Fruit fly (Drosophila melanogaster) whole organism, wandering third instar larva: ENCODE data around the gene CG31792.

ENCODE experiments used
- Myc ChIP-seq: fragments of >200 bp; optimal IDR thresholded peaks from 2 replicates; lab custom pipeline; 2017
- h ChIP-seq: fragments of 200-800 bp; sonication (Bioruptor generic); optimal IDR thresholded peaks from 3 replicates; lab custom pipeline; 2016; ENCODE audit warnings: missing biosample characterization, mild to moderate bottlenecking, missing genetic modification characterization
- lola ChIP-seq: fragments of >200 bp; optimal IDR thresholded peaks from 2 replicates; lab custom pipeline; 2017; ENCODE audit warnings: missing biosample characterization, missing genetic modification characterization

dm6 chr2L:19037455-19037854, 40.2 kb downstream of the CG31792 start:
- TF ChIP-seq h (GFP tag; lab: Kevin White, UChicago) (no peak), Myc (lab: Kevin White, UChicago) (no peak), lola (GFP tag; lab: Kevin White, UChicago) (no peak)
